Worm (Caenorhabditis elegans) whole organism, young adult: ENCODE results near the gene srd-13.
A peak's percentile ranks its signal among the peaks of the same experiment; 100 is the strongest.

Experiments used
- B0035.1 ChIP-seq: sonication (generic microtip); optimal IDR thresholded peaks from 2 replicates; lab custom pipeline; 2016; ENCODE audit warnings: missing genetic modification characterization, mild to moderate bottlenecking, missing compliant biosample characterization, missing genotype, missing genetic modification reagents
- D2030.7 ChIP-seq: fragments of 200-800 bp; sonication (Bioruptor generic); IDR thresholded peaks from 2 replicates; pipeline ENCODE4 v1.3.6; 2022; ENCODE audit warnings: missing genetic modification reagents, missing genetic modification characterization, missing compliant biosample characterization
- F33H1.4 ChIP-seq: fragments of 200-800 bp; sonication (Bioruptor generic); IDR thresholded peaks from 2 replicates; pipeline ENCODE4 v1.3.6; 2022; ENCODE audit warnings: missing genetic modification reagents, missing genetic modification characterization, missing compliant biosample characterization
- K12H6.12 ChIP-seq: fragments of 200-800 bp; sonication (Bioruptor generic); optimal IDR thresholded peaks from 2 replicates; lab custom pipeline; 2018; ENCODE audit warnings: mild to moderate bottlenecking, missing genetic modification characterization, missing compliant biosample characterization
- Y95B8A.8 ChIP-seq: fragments of 200-800 bp; sonication (Bioruptor generic); IDR thresholded peaks from 2 replicates; pipeline ENCODE4 v1.3.6; 2022; ENCODE audit warnings: missing genetic modification reagents, missing genetic modification characterization, missing compliant biosample characterization
- atf-7 ChIP-seq: sonication (generic microtip); optimal IDR thresholded peaks from 2 replicates; lab custom pipeline; 2017; ENCODE audit warnings: mild to moderate bottlenecking, missing genetic modification characterization, missing compliant biosample characterization
- attf-3 ChIP-seq: fragments of 200-800 bp; sonication (Bioruptor generic); conservative IDR thresholded peaks from 2 replicates; pipeline ENCODE4 v1.3.6; 2022; ENCODE audit warnings: missing genetic modification reagents, missing genetic modification characterization, missing compliant biosample characterization
- ccch-3 ChIP-seq: fragments of 200-800 bp; sonication (Bioruptor generic); optimal IDR thresholded peaks from 2 replicates; lab custom pipeline; 2018; ENCODE audit warnings: mild to moderate bottlenecking, missing genetic modification characterization, missing compliant biosample characterization
- cebp-1 ChIP-seq, 2 experiments: fragments of 200-800 bp in 1 of 2; sonication (Bioruptor generic) in 1 of 2; sonication (generic microtip) in 1 of 2; IDR thresholded peaks in 1 of 2; optimal IDR thresholded peaks in 1 of 2; 2 replicates each; pipeline versions ENCODE4 v1.3.6 to Lab custom; 2017 to 2022; ENCODE audit warnings: missing compliant biosample characterization in 2 of 2, missing genetic modification characterization in 2 of 2, mild to moderate bottlenecking in 1 of 2, missing genetic modification reagents in 1 of 2, moderate library complexity in 1 of 2
- cebp-2 ChIP-seq: fragments of 200-800 bp; sonication (Bioruptor generic); IDR thresholded peaks from 2 replicates; pipeline ENCODE4 v1.3.6; 2022; ENCODE audit warnings: missing genetic modification characterization, missing compliant biosample characterization
- ceh-27 ChIP-seq: fragments of 200-800 bp; sonication (Bioruptor generic); optimal IDR thresholded peaks from 2 replicates; lab custom pipeline; 2018; ENCODE audit warnings: mild to moderate bottlenecking, missing genetic modification characterization, moderate library complexity, missing compliant biosample characterization
- ceh-40 ChIP-seq: fragments of 200-800 bp; sonication (Bioruptor generic); IDR thresholded peaks from 2 replicates; pipeline ENCODE4 v1.3.6; 2022; ENCODE audit warnings: missing genetic modification characterization, missing compliant biosample characterization
- ceh-91 ChIP-seq: fragments of 200-800 bp; sonication (Bioruptor generic); IDR thresholded peaks from 2 replicates; pipeline ENCODE4 v1.3.6; 2022; ENCODE audit warnings: missing genetic modification reagents, missing genetic modification characterization, missing compliant biosample characterization
- dox-1 ChIP-seq: fragments of 200-800 bp; sonication (Bioruptor generic); IDR thresholded peaks from 2 replicates; pipeline ENCODE4 v1.3.6; 2022; ENCODE audit warnings: missing genetic modification reagents, missing genetic modification characterization, missing compliant biosample characterization
- efl-1 ChIP-seq: fragments of 150-350 bp; optimal IDR thresholded peaks from 2 replicates; lab custom pipeline; 2014; ENCODE audit warnings: missing biosample characterization, missing genetic modification reagents, missing genetic modification characterization
- egl-18 ChIP-seq: fragments of 200-800 bp; sonication (Bioruptor generic); IDR thresholded peaks from 2 replicates; pipeline ENCODE4 v1.3.6; 2022; ENCODE audit warnings: missing genetic modification reagents, missing genetic modification characterization, missing compliant biosample characterization
- egl-44 ChIP-seq: fragments of 200-800 bp; sonication (Bioruptor generic); IDR thresholded peaks from 2 replicates; pipeline ENCODE4 v1.3.6; 2022; ENCODE audit warnings: missing genetic modification reagents, missing genetic modification characterization, missing compliant biosample characterization
- ekl-4 ChIP-seq: fragments of 200-800 bp; sonication (Bioruptor generic); IDR thresholded peaks from 2 replicates; pipeline ENCODE4 v1.3.6; 2022; ENCODE audit warnings: missing genetic modification reagents, missing genetic modification characterization, missing compliant biosample characterization
- gei-17 ChIP-seq: fragments of 200-800 bp; sonication (Bioruptor generic); optimal IDR thresholded peaks from 2 replicates; lab custom pipeline; 2018; ENCODE audit warnings: mild to moderate bottlenecking, missing genetic modification characterization, missing compliant biosample characterization
- him-1 ChIP-seq: sonication (generic microtip); optimal IDR thresholded peaks from 2 replicates; lab custom pipeline; 2016; ENCODE audit warnings: missing genotype, missing genetic modification reagents, missing genetic modification characterization, missing compliant biosample characterization
- hlh-26 ChIP-seq: fragments of 200-800 bp; sonication (Bioruptor generic); conservative IDR thresholded peaks from 2 replicates; pipeline ENCODE4 v1.3.6; 2022; ENCODE audit warnings: missing genetic modification reagents, missing genetic modification characterization, missing compliant biosample characterization
- hmg-20 ChIP-seq: fragments of 200-800 bp; sonication (Bioruptor generic); IDR thresholded peaks from 2 replicates; pipeline ENCODE4 v1.3.6; 2022; ENCODE audit warnings: missing genetic modification reagents, missing genetic modification characterization, missing compliant biosample characterization
- hsf-1 ChIP-seq: fragments of 200-800 bp; sonication (Bioruptor generic); IDR thresholded peaks from 2 replicates; pipeline ENCODE4 v1.3.6; 2022; ENCODE audit warnings: missing genetic modification reagents, missing genetic modification characterization, missing compliant biosample characterization
- lin-54 ChIP-seq: fragments of 200-800 bp; sonication (Bioruptor generic); optimal IDR thresholded peaks from 2 replicates; lab custom pipeline; 2018; ENCODE audit warnings: mild to moderate bottlenecking, missing genetic modification characterization, missing compliant biosample characterization
- lir-1 ChIP-seq: fragments of 200-800 bp; sonication (Bioruptor generic); conservative IDR thresholded peaks from 2 replicates; pipeline ENCODE4 v1.3.6; 2022; ENCODE audit warnings: missing genetic modification reagents, missing genetic modification characterization, missing compliant biosample characterization
- lsy-27 ChIP-seq: sonication (generic microtip); optimal IDR thresholded peaks from 2 replicates; lab custom pipeline; 2017; ENCODE audit warnings: missing genetic modification characterization, mild to moderate bottlenecking, missing compliant biosample characterization, antibody characterized with exemption, missing genotype, borderline replicate concordance; ENCODE audit not compliant: insufficient read depth
- madf-10 ChIP-seq: sonication (generic microtip); optimal IDR thresholded peaks from 2 replicates; lab custom pipeline; 2016; ENCODE audit warnings: mild to moderate bottlenecking, missing genetic modification characterization, missing compliant biosample characterization
- madf-6 ChIP-seq: fragments of 200-800 bp; sonication (Bioruptor generic); IDR thresholded peaks from 2 replicates; pipeline ENCODE4 v1.3.6; 2022; ENCODE audit warnings: missing genetic modification reagents, missing genetic modification characterization, missing compliant biosample characterization
- madf-8 ChIP-seq: fragments of 200-800 bp; sonication (Bioruptor generic); conservative IDR thresholded peaks from 2 replicates; pipeline ENCODE4 v1.3.6; 2022; ENCODE audit warnings: missing genetic modification reagents, missing genetic modification characterization, missing compliant biosample characterization
- nfyb-1 ChIP-seq: fragments of 200-800 bp; sonication (Bioruptor generic); IDR thresholded peaks from 2 replicates; pipeline ENCODE4 v1.3.6; 2022; ENCODE audit warnings: missing genetic modification reagents, missing genetic modification characterization, missing compliant biosample characterization
- nhr-179 ChIP-seq: sonication (generic microtip); optimal IDR thresholded peaks from 2 replicates; lab custom pipeline; 2016; ENCODE audit warnings: mild to moderate bottlenecking, missing genetic modification characterization, missing compliant biosample characterization
- nhr-80 ChIP-seq: sonication (generic microtip); optimal IDR thresholded peaks from 2 replicates; lab custom pipeline; 2016; ENCODE audit warnings: missing genetic modification characterization, missing compliant biosample characterization
- pbrm-1 ChIP-seq: fragments of 200-800 bp; sonication (Bioruptor generic); IDR thresholded peaks from 2 replicates; pipeline ENCODE4 v1.3.6; 2022; ENCODE audit warnings: missing genetic modification reagents, missing genetic modification characterization, missing compliant biosample characterization
- rcor-1 ChIP-seq: fragments of 200-800 bp; sonication (Bioruptor generic); IDR thresholded peaks from 2 replicates; pipeline ENCODE4 v1.3.6; 2022; ENCODE audit warnings: missing genetic modification reagents, missing genetic modification characterization, missing compliant biosample characterization
- snpc-1.1 ChIP-seq: sonication (generic microtip); optimal IDR thresholded peaks from 2 replicates; lab custom pipeline; 2017; ENCODE audit warnings: missing genetic modification characterization, mild to moderate bottlenecking, missing compliant biosample characterization, antibody characterized with exemption, moderate library complexity, missing genotype, missing genetic modification reagents; ENCODE audit not compliant: insufficient read depth
- snpc-1.3 ChIP-seq: sonication (generic microtip); optimal IDR thresholded peaks from 2 replicates; lab custom pipeline; 2017; ENCODE audit warnings: missing genetic modification characterization, mild to moderate bottlenecking, missing compliant biosample characterization, antibody characterized with exemption, moderate library complexity, missing genotype, missing genetic modification reagents; ENCODE audit not compliant: insufficient read depth
- snpc-4 ChIP-seq, 5 experiments: fragments of 150-350 bp in 1 of 5; sonication (generic microtip) in 4 of 5; optimal IDR thresholded peaks; 2 replicates each; lab custom pipeline; 2014 to 2018; ENCODE audit warnings: missing genetic modification characterization in 5 of 5, missing biosample characterization in 3 of 5, antibody characterized with exemption in 2 of 5, mild to moderate bottlenecking in 2 of 5, missing compliant biosample characterization in 2 of 5, missing genotype in 2 of 5, moderate library complexity in 2 of 5, missing genetic modification reagents in 1 of 5
- tbp1 ChIP-seq: fragments of 200-800 bp; sonication (Bioruptor generic); optimal IDR thresholded peaks from 2 replicates; lab custom pipeline; 2018; ENCODE audit warnings: mild to moderate bottlenecking, missing genetic modification characterization, missing compliant biosample characterization
- tlf-1 ChIP-seq: fragments of 200-800 bp; sonication (Bioruptor generic); optimal IDR thresholded peaks from 2 replicates; lab custom pipeline; 2018; ENCODE audit warnings: mild to moderate bottlenecking, missing genetic modification characterization, missing compliant biosample characterization
- unc-130 ChIP-seq: sonication (generic microtip); optimal IDR thresholded peaks from 2 replicates; lab custom pipeline; 2016; ENCODE audit warnings: missing genetic modification reagents, missing genetic modification characterization, missing compliant biosample characterization
- xnd-1 ChIP-seq: sonication (generic microtip); optimal IDR thresholded peaks from 2 replicates; lab custom pipeline; 2016; ENCODE audit warnings: missing genotype, missing genetic modification reagents, missing genetic modification characterization, missing compliant biosample characterization
- zim-3 ChIP-seq: sonication (generic microtip); optimal IDR thresholded peaks from 2 replicates; lab custom pipeline; 2017; ENCODE audit warnings: mild to moderate bottlenecking, missing genetic modification characterization, moderate library complexity, missing compliant biosample characterization

srd-13 gene

DNA sequence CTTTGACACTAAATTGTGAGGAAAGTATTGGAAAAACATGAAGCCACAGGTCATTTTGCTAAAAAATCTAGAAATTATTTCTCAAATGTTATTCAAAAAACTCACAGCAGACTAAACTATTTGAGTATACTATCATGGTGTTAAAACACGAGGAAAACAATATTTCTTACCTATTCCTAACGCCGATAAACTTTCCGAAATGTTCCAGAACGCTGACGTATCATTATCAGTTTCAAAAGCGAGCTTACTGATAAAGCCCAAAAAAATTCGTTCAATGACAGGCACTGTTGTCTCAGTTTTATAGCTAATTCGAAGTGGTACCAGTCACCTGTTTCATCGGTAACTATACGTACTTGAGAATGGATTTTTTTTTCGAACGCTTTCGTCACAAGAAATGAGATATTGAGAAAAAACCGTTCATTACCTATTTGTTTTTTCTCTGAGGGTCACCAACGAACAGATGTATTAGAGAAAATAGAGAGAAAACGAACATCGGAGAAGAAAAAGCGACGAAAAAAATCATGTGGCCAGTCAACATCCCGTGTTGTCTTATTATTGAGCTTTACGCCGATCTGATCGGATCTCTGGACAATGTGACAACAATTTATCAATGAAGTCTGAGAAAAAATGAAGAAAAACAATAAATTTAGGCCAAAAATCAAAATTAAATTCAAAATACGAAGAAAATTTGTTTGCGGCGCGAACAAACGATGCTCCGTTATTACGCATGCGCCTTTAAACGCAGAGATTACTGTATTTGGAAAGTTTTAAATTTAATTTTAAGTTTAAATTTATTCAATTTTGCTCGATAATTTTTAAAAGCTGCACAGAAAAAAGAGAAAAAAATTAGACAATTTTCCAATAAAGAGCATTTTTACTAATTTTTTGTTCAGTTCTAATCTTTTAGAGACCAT, 30.9 kb upstream of the srd-13 start (continued):
- TF ChIP-seq snpc-1.1 (tag; lab: Kevin White, UChicago) (peak; percentile 12), attf-3 (peak; percentile 92), ceh-40 (no peak), unc-130 (GFP tag; lab: Kevin White, UChicago) (no peak), hsf-1 (GFP tag; lab: Robert Waterston, UW) (peak; percentile 5; the same call in 1 of the 2 replicates), nfyb-1 (GFP tag; lab: Robert Waterston, UW) (0 out of 2 replicates have a peak, but pooled peaks have one; percentile 22), egl-44 (GFP tag; lab: Robert Waterston, UW) (no peak), nhr-80 (peak; percentile 19), snpc-4 (GFP tag; optimal IDR thresholded peaks at IDR 0.05; lab: Kevin White, UChicago) (peak; percentile 70), snpc-4 (tag; optimal IDR thresholded peaks at IDR 0.05; lab: Kevin White, UChicago) (peak in 3 of 4 experiments; percentile 87 to 92 (median 90)), ekl-4 (no peak), lin-54 (peak; percentile 73), tbp1 (peak; percentile 57), dox-1 (GFP tag; lab: Robert Waterston, UW) (peak; percentile 30; the same call in 1 of the 2 replicates), zim-3 (no peak), F33H1.4 (GFP tag; lab: Robert Waterston, UW) (peak; percentile 34; the same call in 1 of the 2 replicates), ceh-27 (GFP tag; lab: Kevin White, UChicago) (peak; percentile 37), D2030.7 (peak; percentile 78), snpc-1.3 (peak; percentile 47), ceh-91 (GFP tag; lab: Robert Waterston, UW) (peak; percentile 42; the same call in 1 of the 2 replicates), xnd-1 (peak; percentile 74)

DNA sequence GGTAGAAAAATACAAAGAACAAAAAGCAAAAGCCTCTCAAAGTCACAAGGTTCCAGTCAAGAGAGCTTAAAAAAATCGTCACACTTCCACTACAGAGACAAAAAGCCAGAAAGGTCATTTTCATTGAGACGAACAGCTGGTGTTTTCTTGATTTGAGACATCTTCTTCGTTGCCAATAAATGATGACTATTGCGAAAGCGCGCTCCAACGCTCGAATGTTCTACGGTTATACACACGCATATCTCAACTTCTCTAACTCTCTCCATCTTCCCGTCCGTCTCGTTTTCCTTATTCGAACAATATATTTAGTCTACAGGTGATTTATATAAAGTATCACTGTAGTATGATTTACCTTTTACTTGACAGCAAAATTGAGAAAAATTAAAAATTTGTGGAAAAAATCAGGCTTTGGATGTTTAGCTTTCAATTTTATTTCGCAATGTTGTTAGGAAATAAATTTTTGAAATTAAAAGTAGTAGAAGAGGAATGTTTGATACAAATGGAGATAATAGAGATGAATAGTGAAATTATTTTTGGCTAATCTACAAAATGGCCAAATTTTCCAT, 30.0 kb upstream of the srd-13 start:
- TF ChIP-seq lsy-27 (tag; lab: Kevin White, UChicago) (no peak), snpc-4 (GFP tag; optimal IDR thresholded peaks at IDR 0.05; lab: Kevin White, UChicago) (no peak), snpc-4 (tag; optimal IDR thresholded peaks at IDR 0.05; lab: Kevin White, UChicago) (peak in 1 of 4 experiments; percentile 67), tlf-1 (no peak), pbrm-1 (GFP tag; lab: Robert Waterston, UW) (0 out of 2 replicates have a peak, but pooled peaks have one; percentile 30), snpc-1.1 (tag; lab: Kevin White, UChicago) (no peak), atf-7 (peak; percentile 11), egl-18 (no peak), lir-1 (GFP tag; lab: Robert Waterston, UW) (0 out of 2 replicates have a peak, but pooled peaks have one; percentile 24), B0035.1 (tag; lab: Kevin White, UChicago) (no peak), hlh-26 (GFP tag; lab: Robert Waterston, UW) (no peak), K12H6.12 (tag; lab: Kevin White, UChicago) (peak; percentile 46), madf-8 (GFP tag; lab: Robert Waterston, UW) (no peak), ekl-4 (peak; percentile 53; the same call in 1 of the 2 replicates), madf-10 (tag; lab: Kevin White, UChicago) (no peak), hsf-1 (GFP tag; lab: Robert Waterston, UW) (0 out of 2 replicates have a peak, but pooled peaks have one; percentile 44), Y95B8A.8 (GFP tag; lab: Robert Waterston, UW) (0 out of 2 replicates have a peak, but pooled peaks have one; percentile 12), hmg-20 (GFP tag; lab: Robert Waterston, UW) (no peak), rcor-1 (GFP tag; lab: Robert Waterston, UW) (no peak), nfyb-1 (GFP tag; lab: Robert Waterston, UW) (peak; percentile 78), him-1 (tag; lab: Kevin White, UChicago) (no peak), gei-17 (GFP tag; lab: Kevin White, UChicago) (no peak), nhr-179 (no peak), dox-1 (GFP tag; lab: Robert Waterston, UW) (peak; percentile 48), nhr-80 (no peak), ccch-3 (GFP tag; lab: Kevin White, UChicago) (no peak), efl-1 (GFP tag; lab: Kevin White, UChicago) (peak; percentile 11), cebp-1 (GFP tag; IDR thresholded peaks at IDR 0.05; lab: Robert Waterston, UW) (peak; percentile 96), cebp-1 (tag; optimal IDR thresholded peaks at IDR 0.05; lab: Kevin White, UChicago) (peak; percentile 98), madf-6 (GFP tag; lab: Robert Waterston, UW) (no peak), cebp-2 (GFP tag; lab: Robert Waterston, UW) (no peak)
